Fruit fly (Drosophila melanogaster): ENCODE data around the gene fid.
A peak's percentile ranks its signal among the peaks of the same experiment; 100 is the strongest.

The fid gene

DNA sequence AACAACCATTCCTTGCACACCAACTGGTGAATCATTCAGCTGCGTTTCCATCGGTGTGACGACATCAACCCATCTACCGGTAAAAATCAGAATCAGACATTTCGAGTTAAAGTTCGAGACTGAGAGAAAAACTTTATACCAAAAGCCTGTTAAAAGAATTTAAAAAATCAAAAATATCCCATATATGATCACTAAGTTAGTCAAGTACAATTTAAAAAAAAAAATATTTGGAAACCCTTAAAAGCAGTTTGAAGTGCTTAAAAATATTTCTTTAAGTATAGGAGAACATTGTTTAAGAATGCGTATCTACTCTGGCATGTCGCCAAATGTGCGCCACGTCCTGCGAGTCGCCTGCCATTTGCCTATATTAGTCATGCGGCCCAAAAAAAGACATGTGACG lies 1.4 kb upstream of the fid start (continued):
- TF ChIP-seq mirr (GFP tag; optimal IDR thresholded peaks at IDR 0.05) (no peak), CG5245 (GFP tag; optimal IDR thresholded peaks at IDR 0.05) (no peak), seq (GFP tag; IDR thresholded peaks at IDR 0.05) (no peak), CoRest (tag; optimal IDR thresholded peaks at IDR 0.05) (peak; percentile 2), wor (GFP tag; IDR thresholded peaks at IDR 0.05) (no peak), her (GFP tag; optimal IDR thresholded peaks at IDR 0.05) (no peak), Usf (GFP tag; optimal IDR thresholded peaks at IDR 0.05) (no peak), CG11085 (GFP tag; IDR thresholded peaks at IDR 0.05) (no peak), fd64A (GFP tag; optimal IDR thresholded peaks at IDR 0.05) (no peak), ash1 (GFP tag; optimal IDR thresholded peaks at IDR 0.05) (no peak), CG34422 (GFP tag; IDR thresholded peaks at IDR 0.05) (0 out of 3 replicates have a peak, but pooled peaks have one; percentile 28), CG12659 (GFP tag; optimal IDR thresholded peaks at IDR 0.05) (peak; percentile 12), CG4328 (GFP tag; optimal IDR thresholded peaks at IDR 0.05) (no peak), lab (GFP tag; optimal IDR thresholded peaks at IDR 0.05) (peak; percentile 79), CG13123 (GFP tag; optimal IDR thresholded peaks at IDR 0.05) (no peak), CG30403 (GFP tag; optimal IDR thresholded peaks at IDR 0.05) (no peak), Rfx (GFP tag; IDR thresholded peaks at IDR 0.05) (peak; percentile 67), p53 (GFP tag; optimal IDR thresholded peaks at IDR 0.05) (no peak), Lpt (GFP tag; optimal IDR thresholded peaks at IDR 0.05) (no peak), CG6654 (GFP tag; optimal IDR thresholded peaks at IDR 0.05) (no peak), CG3163 (GFP tag; optimal IDR thresholded peaks at IDR 0.05) (no peak), sim (GFP tag; IDR thresholded peaks at IDR 0.05) (no peak), CG34224 (GFP tag; IDR thresholded peaks at IDR 0.05; ENCODE audit: partially characterized antibody) (no peak), Sox102F (GFP tag; optimal IDR thresholded peaks at IDR 0.05) (peak; percentile 35), grn (GFP tag; optimal IDR thresholded peaks at IDR 0.05) (no peak), CG1792 (GFP tag; optimal IDR thresholded peaks at IDR 0.05) (no peak), ab (GFP tag; optimal IDR thresholded peaks at IDR 0.05) (no peak), Oli (tag; optimal IDR thresholded peaks at IDR 0.05) (no peak)

DNA sequence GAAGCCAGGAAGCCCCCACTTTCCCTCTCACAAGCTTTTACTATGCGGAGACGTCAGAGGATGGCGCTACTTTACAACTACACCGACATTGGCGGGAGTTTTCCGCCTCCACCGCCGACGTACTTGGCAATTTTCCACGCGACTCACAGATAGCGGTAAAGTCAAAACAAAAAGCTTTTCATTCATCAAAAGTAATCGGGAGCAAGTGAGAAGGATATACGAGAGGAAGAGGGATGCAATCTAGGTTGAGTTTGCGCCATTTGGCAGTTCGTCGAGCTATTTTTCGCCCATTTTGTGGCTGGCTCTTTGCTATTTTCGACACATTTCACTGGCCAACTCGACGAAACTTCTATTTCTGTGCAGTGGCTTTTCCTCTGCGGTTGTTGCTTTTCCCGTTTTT lies 965 bp upstream of the fid start:
- TF ChIP-seq ewg (GFP tag; optimal IDR thresholded peaks at IDR 0.05) (peak; percentile 76), h (optimal IDR thresholded peaks at IDR 0.05) (no peak), eyg (GFP tag; optimal IDR thresholded peaks at IDR 0.05) (no peak), abd-A (tag; optimal IDR thresholded peaks at IDR 0.05) (peak; percentile 79), salm (tag; optimal IDR thresholded peaks at IDR 0.05) (no peak), gsb (GFP tag; IDR thresholded peaks at IDR 0.05) (no peak), CG13894 (tag; optimal IDR thresholded peaks at IDR 0.05) (peak; percentile 22), fd64A (GFP tag; optimal IDR thresholded peaks at IDR 0.05) (no peak), crp (GFP tag; optimal IDR thresholded peaks at IDR 0.05) (no peak), Dip2 (GFP tag; IDR thresholded peaks at IDR 0.05) (peak; percentile 20; the same call in 1 of the 2 replicates), zen2 (GFP tag; IDR thresholded peaks at IDR 0.05; ENCODE audit: partially characterized antibody) (no peak), CG4404 (GFP tag; IDR thresholded peaks at IDR 0.05) (no peak), HmgZ (tag; optimal IDR thresholded peaks at IDR 0.05) (no peak), CG1602 (GFP tag; optimal IDR thresholded peaks at IDR 0.05) (no peak), CG9932 (GFP tag; IDR thresholded peaks at IDR 0.05) (0 out of 2 replicates have a peak, but pooled peaks have one; percentile 2), fd96Cb (tag; optimal IDR thresholded peaks at IDR 0.05) (no peak), CG4424 (GFP tag; optimal IDR thresholded peaks at IDR 0.05) (no peak), D19A (tag; optimal IDR thresholded peaks at IDR 0.05) (no peak), Gug (GFP tag; IDR thresholded peaks at IDR 0.05) (no peak), CG2889 (GFP tag; IDR thresholded peaks at IDR 0.05) (no peak), CG32532 (GFP tag; IDR thresholded peaks at IDR 0.05) (no peak), Atf3 (GFP tag; optimal IDR thresholded peaks at IDR 0.05) (no peak), CG31441 (GFP tag; IDR thresholded peaks at IDR 0.05) (no peak), Sin3A (optimal IDR thresholded peaks at IDR 0.05) (no peak), luna (GFP tag; optimal IDR thresholded peaks at IDR 0.05) (no peak), CG34224 (GFP tag; IDR thresholded peaks at IDR 0.05; ENCODE audit: partially characterized antibody) (no peak)
